Worm (Caenorhabditis elegans): ENCODE measurements around the gene D1005.6.

The D1005.6 gene

DNA sequence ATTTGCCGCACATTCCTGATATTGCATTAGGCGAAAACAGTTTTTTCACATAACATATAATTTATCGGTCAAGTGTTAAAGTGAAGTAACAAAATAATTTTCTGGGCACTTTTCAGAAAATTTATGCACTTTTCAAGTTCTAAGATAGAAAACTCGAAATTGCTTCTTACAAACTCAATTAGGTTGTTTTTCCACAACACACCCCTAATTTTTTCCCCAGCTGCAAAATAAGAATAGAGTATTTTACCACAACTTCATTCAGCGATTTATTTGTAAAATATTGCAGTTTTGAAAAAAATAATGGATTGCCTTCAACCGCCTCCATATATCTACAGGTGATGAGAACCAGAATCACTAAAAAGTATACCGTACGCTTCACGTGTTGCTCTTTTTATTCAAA is 51.8 kb downstream of the D1005.6 start, which contains the start of gene srh-19:
srh-19 (plus strand) TSS at position 301 of the 400 bp plus-strand sequence.
- TF ChIP-seq hlh-13 (GFP tag; optimal IDR thresholded peaks at IDR 0.05) (no peak), K09A11.1 (tag; optimal IDR thresholded peaks at IDR 0.05; ENCODE audit: insufficient read depth) (no peak), nhr-232 (tag; optimal IDR thresholded peaks at IDR 0.05) (no peak), ceh-22 (tag; optimal IDR thresholded peaks at IDR 0.05) (no peak), T23F11.4 (GFP tag; optimal IDR thresholded peaks at IDR 0.05) (no peak), syd-9 (tag; optimal IDR thresholded peaks at IDR 0.05) (no peak), Y22D7AL.16 (tag; optimal IDR thresholded peaks at IDR 0.05) (no peak), pha-4 (tag; optimal IDR thresholded peaks at IDR 0.05) (no peak), ceh-30 (tag; optimal IDR thresholded peaks at IDR 0.05) (no peak), lim-6 (tag; optimal IDR thresholded peaks at IDR 0.05) (no peak), unc-86 (tag; optimal IDR thresholded peaks at IDR 0.05) (no peak), pax-1 (tag; optimal IDR thresholded peaks at IDR 0.05) (no peak)

Data from whole organism, late embryonic.